Fruit fly (Drosophila melanogaster) whole organism, prepupa: ENCODE measurements around the gene ksr.

Experiments
- Blimp-1 ChIP-seq: fragments of 200-800 bp; sonication (Bioruptor generic); optimal IDR thresholded peaks from 3 replicates; lab custom pipeline; 2017; ENCODE audit warnings: missing biosample characterization, missing genetic modification characterization, mild to moderate bottlenecking, moderate library complexity, missing genetic modification reagents
- CG10631 ChIP-seq: fragments of 200-800 bp; sonication (Bioruptor generic); optimal IDR thresholded peaks from 2 replicates; lab custom pipeline; 2016; ENCODE audit warnings: missing biosample characterization, missing genetic modification characterization
- CG10669 ChIP-seq: fragments of 200-800 bp; sonication (Bioruptor generic); optimal IDR thresholded peaks from 3 replicates; lab custom pipeline; 2018; ENCODE audit warnings: missing biosample characterization, mild to moderate bottlenecking, missing genetic modification characterization, moderate library complexity
- CG11294 ChIP-seq: fragments of 200-800 bp; sonication (Bioruptor generic); IDR thresholded peaks from 2 replicates; pipeline ENCODE4 v1.3.6; 2022; ENCODE audit warnings: missing biosample characterization, missing genetic modification characterization
- CG15336 ChIP-seq: fragments of 200-800 bp; sonication (Bioruptor generic); IDR thresholded peaks from 2 replicates; pipeline ENCODE4 v1.3.6; 2022; ENCODE audit warnings: missing biosample characterization, missing genetic modification characterization
- CG1621 ChIP-seq: fragments of 200-800 bp; sonication (Bioruptor generic); optimal IDR thresholded peaks from 3 replicates; lab custom pipeline; 2018; ENCODE audit warnings: missing biosample characterization, mild to moderate bottlenecking, missing genetic modification characterization
- CG3032 ChIP-seq: fragments of 200-800 bp; optimal IDR thresholded peaks from 2 replicates; lab custom pipeline; 2019; ENCODE audit warnings: missing biosample characterization, mild to moderate bottlenecking, missing genetic modification characterization, moderate library complexity
- CG3919 ChIP-seq: fragments of 200-800 bp; sonication (Bioruptor generic); optimal IDR thresholded peaks from 3 replicates; lab custom pipeline; 2016; ENCODE audit warnings: missing biosample characterization, missing genetic modification characterization
- CG6163 ChIP-seq: fragments of 200-800 bp; sonication (Bioruptor generic); IDR thresholded peaks from 3 replicates; pipeline ENCODE4 v1.3.6; 2022; ENCODE audit warnings: missing biosample characterization, missing genetic modification characterization
- CG6276 ChIP-seq: fragments of 200-800 bp; sonication (Bioruptor generic); optimal IDR thresholded peaks from 2 replicates; lab custom pipeline; 2017; ENCODE audit warnings: missing biosample characterization, mild to moderate bottlenecking, missing genetic modification characterization
- CG6792 ChIP-seq: fragments of 200-800 bp; sonication (Bioruptor generic); optimal IDR thresholded peaks from 3 replicates; lab custom pipeline; 2016; ENCODE audit warnings: missing biosample characterization, missing genetic modification characterization
- CG6808 ChIP-seq: fragments of 200-800 bp; sonication (Bioruptor generic); optimal IDR thresholded peaks from 3 replicates; lab custom pipeline; 2017; ENCODE audit warnings: missing biosample characterization, missing genetic modification characterization, mild to moderate bottlenecking, moderate library complexity, missing genetic modification reagents
- CG6854 ChIP-seq: fragments of 200-800 bp; sonication (Bioruptor generic); optimal IDR thresholded peaks from 2 replicates; lab custom pipeline; 2017; ENCODE audit warnings: missing biosample characterization, mild to moderate bottlenecking, missing genetic modification characterization
- CG7368 ChIP-seq: fragments of 200-800 bp; sonication (Bioruptor generic); optimal IDR thresholded peaks from 3 replicates; lab custom pipeline; 2016; ENCODE audit warnings: missing biosample characterization, missing genetic modification characterization
- CG8319 ChIP-seq: fragments of 200-800 bp; sonication (Bioruptor generic); optimal IDR thresholded peaks from 3 replicates; lab custom pipeline; 2016; ENCODE audit warnings: missing biosample characterization, missing genetic modification characterization
- CG8632 ChIP-seq: fragments of 200-800 bp; sonication (Bioruptor generic); optimal IDR thresholded peaks from 3 replicates; lab custom pipeline; 2016; ENCODE audit warnings: missing biosample characterization, missing genetic modification characterization
- CG9139 ChIP-seq: fragments of 200-800 bp; sonication (Bioruptor generic); optimal IDR thresholded peaks from 3 replicates; lab custom pipeline; 2017; ENCODE audit warnings: missing biosample characterization, mild to moderate bottlenecking, missing genetic modification characterization
- Eip78C ChIP-seq: fragments of 200-800 bp; sonication (Bioruptor generic); peaks from one replicate; lab custom pipeline; 2016; ENCODE audit warnings: missing biosample characterization, missing genetic modification characterization
- Ets96B ChIP-seq: fragments of 200-800 bp; optimal IDR thresholded peaks from 2 replicates; lab custom pipeline; 2019; ENCODE audit warnings: missing biosample characterization, mild to moderate bottlenecking, missing genetic modification characterization, moderate library complexity
- Gug ChIP-seq: fragments of 200-800 bp; sonication (Bioruptor generic); IDR thresholded peaks from 2 replicates; pipeline ENCODE4 v1.3.6; 2022; ENCODE audit warnings: missing biosample characterization, missing genetic modification characterization
- Hr38 ChIP-seq: sonication (Bioruptor generic); optimal IDR thresholded peaks from 2 replicates; lab custom pipeline; 2016; ENCODE audit warnings: missing biosample characterization, missing genetic modification characterization
- Hr39 ChIP-seq: fragments of 200-800 bp; sonication (Bioruptor generic); optimal IDR thresholded peaks from 2 replicates; lab custom pipeline; 2016; ENCODE audit warnings: missing biosample characterization, missing genetic modification characterization
- Hr4 ChIP-seq: fragments of 200-800 bp; sonication (Bioruptor generic); optimal IDR thresholded peaks from 3 replicates; lab custom pipeline; 2016; ENCODE audit warnings: missing biosample characterization, missing genetic modification characterization
- Smox ChIP-seq: fragments of 200-800 bp; sonication (Bioruptor generic); optimal IDR thresholded peaks from 3 replicates; lab custom pipeline; 2016; ENCODE audit warnings: missing biosample characterization, missing genetic modification characterization
- Sox14 ChIP-seq: fragments of 200-800 bp; sonication (Bioruptor generic); optimal IDR thresholded peaks from 3 replicates; lab custom pipeline; 2016; ENCODE audit warnings: missing biosample characterization, missing genetic modification characterization
- achi ChIP-seq: fragments of 200-800 bp; sonication (Bioruptor generic); optimal IDR thresholded peaks from 3 replicates; lab custom pipeline; 2016; ENCODE audit warnings: missing biosample characterization, missing genetic modification characterization
- cyc ChIP-seq: fragments of 200-800 bp; sonication (Bioruptor generic); optimal IDR thresholded peaks from 3 replicates; lab custom pipeline; 2016; ENCODE audit warnings: missing biosample characterization, missing genetic modification characterization
- dac ChIP-seq: fragments of 200-800 bp; sonication (Bioruptor generic); optimal IDR thresholded peaks from 2 replicates; lab custom pipeline; 2017; ENCODE audit warnings: missing biosample characterization, mild to moderate bottlenecking, missing genetic modification characterization
- dsx ChIP-seq: fragments of 200-800 bp; optimal IDR thresholded peaks from 3 replicates; lab custom pipeline; 2019; ENCODE audit warnings: missing biosample characterization, mild to moderate bottlenecking, missing genetic modification characterization, moderate library complexity; ENCODE audit not compliant: poor library complexity, severe bottlenecking
- eg ChIP-seq: fragments of 200-800 bp; sonication (Bioruptor generic); IDR thresholded peaks from 3 replicates; pipeline ENCODE4 v1.3.6; 2022; ENCODE audit warnings: missing biosample characterization, missing genetic modification characterization
- esn ChIP-seq: fragments of 200-800 bp; sonication (Bioruptor generic); optimal IDR thresholded peaks from 2 replicates; lab custom pipeline; 2016; ENCODE audit warnings: missing biosample characterization, mild to moderate bottlenecking, missing genetic modification characterization, moderate library complexity
- fd85E ChIP-seq: fragments of 200-800 bp; sonication (Bioruptor generic); optimal IDR thresholded peaks from 3 replicates; lab custom pipeline; 2016; ENCODE audit warnings: missing biosample characterization, missing genetic modification characterization
- fkh ChIP-seq: fragments of 200-800 bp; sonication (Bioruptor generic); optimal IDR thresholded peaks from 3 replicates; lab custom pipeline; 2017; ENCODE audit warnings: missing biosample characterization, mild to moderate bottlenecking, missing genetic modification characterization, moderate library complexity
- net ChIP-seq: fragments of 200-800 bp; sonication (Bioruptor generic); optimal IDR thresholded peaks from 3 replicates; lab custom pipeline; 2016; ENCODE audit warnings: missing biosample characterization, missing genetic modification characterization
- pdm3 ChIP-seq: fragments of 200-800 bp; sonication (Bioruptor generic); optimal IDR thresholded peaks from 3 replicates; lab custom pipeline; 2016; ENCODE audit warnings: missing biosample characterization, missing genetic modification characterization
- salr ChIP-seq, 2 experiments: fragments of 200-800 bp; sonication (Bioruptor generic); optimal IDR thresholded peaks; 3 replicates each; lab custom pipeline; 2016 to 2018; ENCODE audit warnings: missing biosample characterization in 2 of 2, missing genetic modification characterization in 2 of 2, mild to moderate bottlenecking in 1 of 2
- spab ChIP-seq: fragments of 200-800 bp; sonication (Bioruptor generic); optimal IDR thresholded peaks from 2 replicates; lab custom pipeline; 2017; ENCODE audit warnings: missing biosample characterization, mild to moderate bottlenecking, missing genetic modification characterization, missing genetic modification reagents
- svp ChIP-seq: fragments of 200-800 bp; sonication (Bioruptor generic); peaks from one replicate; lab custom pipeline; 2016; ENCODE audit warnings: missing biosample characterization, missing genetic modification characterization
- topi ChIP-seq: fragments of 200-800 bp; sonication (Bioruptor generic); optimal IDR thresholded peaks from 3 replicates; lab custom pipeline; 2016; ENCODE audit warnings: missing biosample characterization, missing genetic modification characterization
- vri ChIP-seq: fragments of 200-800 bp; sonication (Bioruptor generic); optimal IDR thresholded peaks from 3 replicates; lab custom pipeline; 2016; ENCODE audit warnings: missing biosample characterization, mild to moderate bottlenecking, missing genetic modification characterization

ksr gene

dm6 chr3R:5483488-5484109 lies at the start of gene ksr:
ksr (minus strand) TSS chr3R:5483906.
- TF ChIP-seq CG10669: no peak
- TF ChIP-seq cyc (GFP tag; lab: Kevin White, UChicago): no peak
- peak; percentile 22; the same call in 1 of the 3 replicates for TF ChIP-seq eg
- no peak for TF ChIP-seq topi (GFP tag; lab: Kevin White, UChicago)
- peak; percentile 7; the same call in 1 of the 3 replicates for TF ChIP-seq CG6163 (GFP tag; lab: Robert Waterston, UW)
- TF ChIP-seq CG15336 (GFP tag; lab: Robert Waterston, UW): no peak
- TF ChIP-seq Blimp-1 (GFP tag; lab: Kevin White, UChicago): no peak
- TF ChIP-seq salr (GFP tag; optimal IDR thresholded peaks at IDR 0.05; lab: Kevin White, UChicago): no peak
- no peak for TF ChIP-seq Gug (GFP tag; lab: Robert Waterston, UW)
- TF ChIP-seq achi (GFP tag; lab: Kevin White, UChicago): no peak
- no peak for TF ChIP-seq CG6792
- no peak for TF ChIP-seq vri (GFP tag; lab: Kevin White, UChicago)
- no peak for TF ChIP-seq CG8319 (GFP tag; lab: Kevin White, UChicago)
- no peak for TF ChIP-seq fkh (GFP tag; lab: Kevin White, UChicago)
- TF ChIP-seq Ets96B: peak; percentile 18
- no peak for TF ChIP-seq svp (GFP tag; lab: Kevin White, UChicago)
- peak; percentile 29 for TF ChIP-seq esn (GFP tag; lab: Kevin White, UChicago)
- no peak for TF ChIP-seq CG11294 (GFP tag; lab: Robert Waterston, UW)
- peak; percentile 36 for TF ChIP-seq CG6854 (GFP tag; lab: Kevin White, UChicago)
- peak; percentile 30 for TF ChIP-seq CG3032 (tag; lab: Kevin White, UChicago)

dm6 chr3R:5527563-5527962 lies 43.9 kb upstream of the ksr start:
- TF ChIP-seq Hr38 (GFP tag; lab: Kevin White, UChicago) (no peak), fd85E (GFP tag; lab: Kevin White, UChicago) (no peak), esn (GFP tag; lab: Kevin White, UChicago) (no peak), CG1621 (tag; lab: Kevin White, UChicago) (no peak), CG9139 (GFP tag; lab: Kevin White, UChicago) (no peak), Hr4 (GFP tag; lab: Kevin White, UChicago) (no peak), Eip78C (GFP tag; lab: Kevin White, UChicago) (no peak), dac (GFP tag; lab: Kevin White, UChicago) (no peak), CG3919 (GFP tag; lab: Kevin White, UChicago) (no peak), CG10631 (no peak), CG6276 (GFP tag; lab: Kevin White, UChicago) (no peak), CG10669 (no peak), Smox (no peak), Sox14 (GFP tag; lab: Kevin White, UChicago) (no peak), CG3032 (tag; lab: Kevin White, UChicago) (no peak), topi (GFP tag; lab: Kevin White, UChicago) (no peak), net (no peak), CG8319 (GFP tag; lab: Kevin White, UChicago) (no peak), CG8632 (GFP tag; lab: Kevin White, UChicago) (no peak), Hr39 (GFP tag; lab: Kevin White, UChicago) (no peak)

- no peak for TF ChIP-seq esn (GFP tag; lab: Kevin White, UChicago)
- no peak for TF ChIP-seq dsx (GFP tag; lab: Kevin White, UChicago)
- no peak for TF ChIP-seq CG6808
- no peak for TF ChIP-seq Hr39 (GFP tag; lab: Kevin White, UChicago)
- no peak for TF ChIP-seq CG9139 (GFP tag; lab: Kevin White, UChicago)
- no peak for TF ChIP-seq CG8632 (GFP tag; lab: Kevin White, UChicago)
- no peak for TF ChIP-seq dac (GFP tag; lab: Kevin White, UChicago)
- no peak for TF ChIP-seq CG6854 (GFP tag; lab: Kevin White, UChicago)
- TF ChIP-seq pdm3 (GFP tag; lab: Kevin White, UChicago): no peak
- TF ChIP-seq spab (GFP tag; lab: Kevin White, UChicago): no peak
- TF ChIP-seq CG6163 (GFP tag; lab: Robert Waterston, UW): no peak
- TF ChIP-seq net: no peak
- no peak for TF ChIP-seq cyc (GFP tag; lab: Kevin White, UChicago)
- no peak for TF ChIP-seq CG7368 (GFP tag; lab: Kevin White, UChicago)
These were observed 41.1 kb upstream of the ksr start for dm6 chr3R:5524804-5525203.
